Worm (Caenorhabditis elegans) whole organism, L4 larva: ENCODE results near the gene F55D10.4.

ENCODE experiments used
- mxl-2 ChIP-seq: fragments of 200-800 bp; sonication (Bioruptor generic); conservative IDR thresholded peaks from 2 replicates; pipeline ENCODE4 v1.3.6; 2022; ENCODE audit warnings: missing genetic modification reagents, missing genetic modification characterization, missing compliant biosample characterization
- nhr-10 ChIP-seq: fragments of 150-350 bp; optimal IDR thresholded peaks from 2 replicates; lab custom pipeline; 2014; ENCODE audit warnings: missing biosample characterization, missing genetic modification characterization
- skn-1 ChIP-seq: fragments of 150-350 bp; optimal IDR thresholded peaks from 2 replicates; lab custom pipeline; 2014; ENCODE audit warnings: missing biosample characterization, missing genetic modification characterization
- unc-62 ChIP-seq, 3 experiments: fragments of 150-350 bp in 1 of 3; sonication (generic microtip); optimal IDR thresholded peaks in 2 of 3; peaks in 1 of 3; 1 replicate in 1 of 3; 2 replicates in 2 of 3; lab custom pipeline; 2014 to 2017; ENCODE audit warnings: missing biosample characterization in 3 of 3, missing genetic modification characterization in 3 of 3, missing genetic modification reagents in 3 of 3, missing genotype in 1 of 3

- TF ChIP-seq mxl-2 (no peak), nhr-10 (tag; lab: Kevin White, UChicago) (no peak), skn-1 (no peak), unc-62 (GFP tag; optimal IDR thresholded peaks at IDR 0.05 in 1 of 2; lab: Kevin White, UChicago) (no peak), unc-62 (tag; optimal IDR thresholded peaks at IDR 0.05; lab: Kevin White, UChicago) (no peak)
Measured at ce11 chrX:4744037-4744436, 23.6 kb upstream of the F55D10.4 start.
